Worm (Caenorhabditis elegans): ENCODE data around the gene dpy-27.
A peak's percentile ranks its signal among the peaks of the same experiment; 100 is the strongest.

dpy-27 gene

ce11 chrIII:3801379-3801894 lies 18.0 kb downstream of the dpy-27 start:
- TF ChIP-seq T22C8.4 (GFP tag; IDR thresholded peaks at IDR 0.05), result peak; percentile 89
- no peak for TF ChIP-seq ref-1 (GFP tag; conservative IDR thresholded peaks at IDR 0.05)
- TF ChIP-seq tab-1 (GFP tag; IDR thresholded peaks at IDR 0.05), result no peak
- no peak for TF ChIP-seq ztf-23 (GFP tag; IDR thresholded peaks at IDR 0.05)
- TF ChIP-seq cog-1 (tag; optimal IDR thresholded peaks at IDR 0.05), result peak; percentile 97
- peak; percentile 80; the same call in 1 of the 2 replicates for TF ChIP-seq ztf-29 (GFP tag; IDR thresholded peaks at IDR 0.05)
- peak; percentile 55; the same call in 1 of the 2 replicates for TF ChIP-seq flt-1 (GFP tag; IDR thresholded peaks at IDR 0.05)
- no peak for TF ChIP-seq med-1 (GFP tag; optimal IDR thresholded peaks at IDR 0.05; ENCODE audit: insufficient read depth)
- no peak for TF ChIP-seq klf-2 (GFP tag; conservative IDR thresholded peaks at IDR 0.05)

ce11 chrIII:3800934-3801252 lies 18.6 kb downstream of the dpy-27 start:
- TF ChIP-seq ztf-23 (GFP tag; IDR thresholded peaks at IDR 0.05), result no peak
- TF ChIP-seq flt-1 (GFP tag; IDR thresholded peaks at IDR 0.05), result no peak
- no peak for TF ChIP-seq klf-2 (GFP tag; conservative IDR thresholded peaks at IDR 0.05)

ce11 chrIII:3800240-3800933 lies 19.1 kb downstream of the dpy-27 start, which contains the start of gene mtm-3:
mtm-3 (minus strand) TSS chrIII:3800467.
- TF ChIP-seq ztf-29 (GFP tag; IDR thresholded peaks at IDR 0.05) (no peak), med-1 (GFP tag; optimal IDR thresholded peaks at IDR 0.05; ENCODE audit: insufficient read depth) (no peak), cog-1 (tag; optimal IDR thresholded peaks at IDR 0.05) (no peak), ztf-23 (GFP tag; IDR thresholded peaks at IDR 0.05) (no peak), tab-1 (GFP tag; IDR thresholded peaks at IDR 0.05) (no peak), flt-1 (GFP tag; IDR thresholded peaks at IDR 0.05) (no peak), klf-2 (GFP tag; conservative IDR thresholded peaks at IDR 0.05) (no peak), T22C8.4 (GFP tag; IDR thresholded peaks at IDR 0.05) (no peak), ref-1 (GFP tag; conservative IDR thresholded peaks at IDR 0.05) (no peak)

- no peak for TF ChIP-seq ztf-29 (GFP tag; IDR thresholded peaks at IDR 0.05)
- TF ChIP-seq T22C8.4 (GFP tag; IDR thresholded peaks at IDR 0.05), result no peak
- TF ChIP-seq ztf-23 (GFP tag; IDR thresholded peaks at IDR 0.05), result 0 out of 2 replicates have a peak, but pooled peaks have one; percentile 34
- no peak for TF ChIP-seq klf-2 (GFP tag; conservative IDR thresholded peaks at IDR 0.05)
- no peak for TF ChIP-seq ref-1 (GFP tag; conservative IDR thresholded peaks at IDR 0.05)
- TF ChIP-seq tab-1 (GFP tag; IDR thresholded peaks at IDR 0.05), result no peak
Observed at ce11 chrIII:3799213-3799612, 20.3 kb downstream of the dpy-27 start.

ce11 chrIII:3798416-3798815 lies 21.1 kb downstream of the dpy-27 start:
- TF ChIP-seq med-1 (GFP tag; optimal IDR thresholded peaks at IDR 0.05; ENCODE audit: insufficient read depth), result no peak
- TF ChIP-seq ztf-23 (GFP tag; IDR thresholded peaks at IDR 0.05), result no peak
- TF ChIP-seq T22C8.4 (GFP tag; IDR thresholded peaks at IDR 0.05), result no peak

- TF ChIP-seq T22C8.4 (GFP tag; IDR thresholded peaks at IDR 0.05) (0 out of 2 replicates have a peak, but pooled peaks have one; percentile 8), ztf-29 (GFP tag; IDR thresholded peaks at IDR 0.05) (no peak), tab-1 (GFP tag; IDR thresholded peaks at IDR 0.05) (no peak), cog-1 (tag; optimal IDR thresholded peaks at IDR 0.05) (no peak), ref-1 (GFP tag; conservative IDR thresholded peaks at IDR 0.05) (no peak)
Observed at ce11 chrIII:3797180-3798026, 22.1 kb downstream of the dpy-27 start.

ce11 chrIII:3795933-3796332 lies 23.5 kb downstream of the dpy-27 start:
- TF ChIP-seq flt-1 (GFP tag; IDR thresholded peaks at IDR 0.05) (no peak), ref-1 (GFP tag; conservative IDR thresholded peaks at IDR 0.05) (no peak), med-1 (GFP tag; optimal IDR thresholded peaks at IDR 0.05; ENCODE audit: insufficient read depth) (no peak)

ce11 chrIII:3790855-3791254 lies 28.6 kb downstream of the dpy-27 start:
- TF ChIP-seq tab-1 (GFP tag; IDR thresholded peaks at IDR 0.05) (no peak), flt-1 (GFP tag; IDR thresholded peaks at IDR 0.05) (no peak), ztf-23 (GFP tag; IDR thresholded peaks at IDR 0.05) (no peak), cog-1 (tag; optimal IDR thresholded peaks at IDR 0.05) (no peak), klf-2 (GFP tag; conservative IDR thresholded peaks at IDR 0.05) (no peak), ztf-29 (GFP tag; IDR thresholded peaks at IDR 0.05) (no peak), ref-1 (GFP tag; conservative IDR thresholded peaks at IDR 0.05) (no peak), T22C8.4 (GFP tag; IDR thresholded peaks at IDR 0.05) (no peak), med-1 (GFP tag; optimal IDR thresholded peaks at IDR 0.05; ENCODE audit: insufficient read depth) (no peak)

ce11 chrIII:3789688-3790371 lies 29.6 kb downstream of the dpy-27 start:
- no peak for TF ChIP-seq med-1 (GFP tag; optimal IDR thresholded peaks at IDR 0.05; ENCODE audit: insufficient read depth)
- TF ChIP-seq flt-1 (GFP tag; IDR thresholded peaks at IDR 0.05), result no peak
- no peak for TF ChIP-seq T22C8.4 (GFP tag; IDR thresholded peaks at IDR 0.05)
- TF ChIP-seq tab-1 (GFP tag; IDR thresholded peaks at IDR 0.05), result no peak
- TF ChIP-seq cog-1 (tag; optimal IDR thresholded peaks at IDR 0.05), result no peak
- TF ChIP-seq ztf-23 (GFP tag; IDR thresholded peaks at IDR 0.05), result no peak
- no peak for TF ChIP-seq ztf-29 (GFP tag; IDR thresholded peaks at IDR 0.05)
- TF ChIP-seq ref-1 (GFP tag; conservative IDR thresholded peaks at IDR 0.05), result no peak
- no peak for TF ChIP-seq klf-2 (GFP tag; conservative IDR thresholded peaks at IDR 0.05)

Data from whole organism, midembryonic.